Fruit fly (Drosophila melanogaster) whole organism, embryonic: ENCODE results near the gene Ir94d.
A peak's percentile ranks its signal among the peaks of the same experiment; 100 is the strongest.

Experiments used
- Awh ChIP-seq: fragments of 200-800 bp; sonication (Bioruptor generic); IDR thresholded peaks from 2 replicates; pipeline ENCODE4, ENCODE4 v1.3.6; 2022; ENCODE audit warnings: missing biosample characterization, missing genetic modification characterization
- CG11504 ChIP-seq: fragments of 200-800 bp; sonication (Bioruptor generic); optimal IDR thresholded peaks from 3 replicates; lab custom pipeline; 2019; ENCODE audit warnings: missing biosample characterization, mild to moderate bottlenecking, missing genetic modification characterization, moderate library complexity
- CG11696 ChIP-seq: fragments of 200-800 bp; sonication (Bioruptor generic); IDR thresholded peaks from 2 replicates; pipeline ENCODE4 v1.3.6; 2022; ENCODE audit warnings: missing biosample characterization, missing genetic modification characterization
- CG12391 ChIP-seq: fragments of 200-800 bp; sonication (Bioruptor generic); optimal IDR thresholded peaks from 3 replicates; lab custom pipeline; 2018; ENCODE audit warnings: missing biosample characterization, mild to moderate bottlenecking, missing genetic modification characterization, moderate library complexity
- CG13775 ChIP-seq: fragments of 200-800 bp; sonication (Bioruptor generic); optimal IDR thresholded peaks from 3 replicates; lab custom pipeline; 2017; ENCODE audit warnings: missing biosample characterization, mild to moderate bottlenecking, missing genetic modification characterization
- CG14014 ChIP-seq: fragments of 200-800 bp; sonication (Bioruptor generic); IDR thresholded peaks from 2 replicates; pipeline ENCODE4 v1.3.6; 2022; ENCODE audit warnings: missing biosample characterization, missing genetic modification characterization
- CG14965 ChIP-seq: fragments of 200-800 bp; sonication (Bioruptor generic); optimal IDR thresholded peaks from 2 replicates; lab custom pipeline; 2016; ENCODE audit warnings: missing biosample characterization, missing genetic modification characterization, borderline replicate concordance
- CG1529 ChIP-seq: fragments of 200-800 bp; sonication (Bioruptor generic); optimal IDR thresholded peaks from 3 replicates; lab custom pipeline; 2018; ENCODE audit warnings: missing biosample characterization, missing genetic modification characterization
- CG17385 ChIP-seq: fragments of 200-800 bp; sonication (Bioruptor generic); optimal IDR thresholded peaks from 3 replicates; lab custom pipeline; 2018; ENCODE audit warnings: missing biosample characterization, mild to moderate bottlenecking, missing genetic modification characterization
- CG18262 ChIP-seq: fragments of 200-800 bp; optimal IDR thresholded peaks from 3 replicates; lab custom pipeline; 2019; ENCODE audit warnings: missing biosample characterization, mild to moderate bottlenecking, missing genetic modification characterization, moderate library complexity
- CG18476 ChIP-seq: fragments of 200-800 bp; sonication (Bioruptor generic); optimal IDR thresholded peaks from 2 replicates; lab custom pipeline; 2016; ENCODE audit warnings: missing biosample characterization, mild to moderate bottlenecking, missing genetic modification characterization
- CG18764 ChIP-seq: fragments of 200-800 bp; sonication (Bioruptor generic); optimal IDR thresholded peaks from 3 replicates; lab custom pipeline; 2016; ENCODE audit warnings: missing biosample characterization, missing genetic modification characterization
- CG30020 ChIP-seq: fragments of 200-800 bp; optimal IDR thresholded peaks from 2 replicates; lab custom pipeline; 2019; ENCODE audit warnings: missing biosample characterization, mild to moderate bottlenecking, missing genetic modification characterization, moderate library complexity
- CG3838 ChIP-seq: fragments of 200-800 bp; sonication (Bioruptor generic); optimal IDR thresholded peaks from 3 replicates; lab custom pipeline; 2016; ENCODE audit warnings: missing biosample characterization, missing genetic modification characterization
- CG5953 ChIP-seq: fragments of 200-800 bp; sonication (Bioruptor generic); IDR thresholded peaks from 2 replicates; pipeline ENCODE4 v1.3.6; 2022; ENCODE audit warnings: missing biosample characterization, missing genetic modification characterization
- CG6791 ChIP-seq: fragments of 200-800 bp; sonication (Bioruptor generic); IDR thresholded peaks from 3 replicates; pipeline ENCODE4 v1.3.6; 2022; ENCODE audit warnings: missing biosample characterization, missing genetic modification characterization; ENCODE audit not compliant: partially characterized antibody
- CG7963 ChIP-seq: fragments of 200-800 bp; sonication (Bioruptor generic); IDR thresholded peaks from 3 replicates; pipeline ENCODE4 v1.3.6; 2022; ENCODE audit warnings: missing biosample characterization, missing genetic modification characterization; ENCODE audit not compliant: partially characterized antibody
- CG9817 ChIP-seq: fragments of 200-800 bp; sonication (Bioruptor generic); optimal IDR thresholded peaks from 2 replicates; lab custom pipeline; 2018; ENCODE audit warnings: missing biosample characterization, mild to moderate bottlenecking, missing genetic modification characterization, moderate library complexity
- Dip3 ChIP-seq: fragments of 200-800 bp; sonication (Bioruptor generic); optimal IDR thresholded peaks from 3 replicates; lab custom pipeline; 2016; ENCODE audit warnings: missing biosample characterization, missing genetic modification characterization
- Dref ChIP-seq: fragments of 200-800 bp; sonication (Bioruptor generic); IDR thresholded peaks from 2 replicates; pipeline ENCODE4 v1.3.6; 2022; ENCODE audit warnings: missing biosample characterization, missing genetic modification characterization
- Fer3 ChIP-seq: fragments of 200-800 bp; sonication (Bioruptor generic); optimal IDR thresholded peaks from 2 replicates; lab custom pipeline; 2018; ENCODE audit warnings: missing biosample characterization, mild to moderate bottlenecking, missing genetic modification characterization, moderate library complexity
- Gug ChIP-seq: fragments of 200-800 bp; sonication (Bioruptor generic); IDR thresholded peaks from 4 replicates; pipeline ENCODE4 v1.3.6; 2022; ENCODE audit warnings: missing biosample characterization, missing genetic modification characterization
- Hey ChIP-seq: fragments of 200-800 bp; sonication (Bioruptor generic); optimal IDR thresholded peaks from 3 replicates; lab custom pipeline; 2018; ENCODE audit warnings: missing biosample characterization, mild to moderate bottlenecking, missing genetic modification characterization
- HmgZ ChIP-seq: fragments of 200-800 bp; sonication (Bioruptor generic); optimal IDR thresholded peaks from 2 replicates; lab custom pipeline; 2018; ENCODE audit warnings: missing biosample characterization, mild to moderate bottlenecking, missing genetic modification characterization
- Hr39 ChIP-seq: fragments of >200 bp; optimal IDR thresholded peaks from 2 replicates; lab custom pipeline; 2017
- Hsf ChIP-seq: fragments of 200-800 bp; sonication (Bioruptor generic); optimal IDR thresholded peaks from 3 replicates; lab custom pipeline; 2016; ENCODE audit warnings: missing biosample characterization, missing genetic modification characterization
- Myb ChIP-seq: fragments of 200-800 bp; sonication (Bioruptor generic); optimal IDR thresholded peaks from 2 replicates; lab custom pipeline; 2016; ENCODE audit warnings: missing biosample characterization, missing genetic modification characterization
- NFAT ChIP-seq: fragments of 200-800 bp; sonication (Bioruptor generic); IDR thresholded peaks from 2 replicates; pipeline ENCODE4 v1.3.6; 2022; ENCODE audit warnings: missing biosample characterization, missing genetic modification characterization
- Poxn ChIP-seq: fragments of 200-800 bp; sonication (Bioruptor generic); IDR thresholded peaks from 2 replicates; pipeline ENCODE4 v1.3.6; 2022; ENCODE audit warnings: missing biosample characterization, missing genetic modification characterization
- Sry-β ChIP-seq: fragments of 200-800 bp; sonication (Bioruptor generic); optimal IDR thresholded peaks from 2 replicates; lab custom pipeline; 2018; ENCODE audit warnings: missing biosample characterization, mild to moderate bottlenecking, missing genetic modification characterization, moderate library complexity
- Xbp1 ChIP-seq: fragments of 200-800 bp; sonication (Bioruptor generic); optimal IDR thresholded peaks from 3 replicates; lab custom pipeline; 2016; ENCODE audit warnings: missing biosample characterization, mild to moderate bottlenecking, missing genetic modification characterization
- abd-A ChIP-seq: fragments of 200-800 bp; sonication (Bioruptor generic); optimal IDR thresholded peaks from 3 replicates; lab custom pipeline; 2019; ENCODE audit warnings: missing biosample characterization, mild to moderate bottlenecking, missing genetic modification characterization, moderate library complexity
- amos ChIP-seq: fragments of 200-800 bp; sonication (Bioruptor generic); IDR thresholded peaks from 2 replicates; pipeline ENCODE4 v1.3.6; 2022; ENCODE audit warnings: missing biosample characterization, missing genetic modification characterization; ENCODE audit not compliant: partially characterized antibody
- ato ChIP-seq: fragments of 200-800 bp; sonication (Bioruptor generic); IDR thresholded peaks from 2 replicates; pipeline ENCODE4 v1.3.6; 2022; ENCODE audit warnings: missing biosample characterization, missing genetic modification characterization; ENCODE audit not compliant: partially characterized antibody
- bcd ChIP-seq: fragments of 200-800 bp; sonication (Bioruptor generic); optimal IDR thresholded peaks from 2 replicates; lab custom pipeline; 2017; ENCODE audit warnings: missing biosample characterization, mild to moderate bottlenecking, missing genetic modification characterization
- croc ChIP-seq: fragments of 200-800 bp; sonication (Bioruptor generic); conservative IDR thresholded peaks from 3 replicates; pipeline ENCODE4 v1.3.6; 2022; ENCODE audit warnings: missing biosample characterization, missing genetic modification characterization
- crp ChIP-seq, 2 experiments: fragments of 200-800 bp; sonication (Bioruptor generic); optimal IDR thresholded peaks; 2 replicates in 1 of 2; 3 replicates in 1 of 2; lab custom pipeline; 2017; ENCODE audit warnings: missing biosample characterization in 2 of 2, missing genetic modification characterization in 2 of 2, mild to moderate bottlenecking in 1 of 2, moderate library complexity in 1 of 2
- en ChIP-seq: fragments of 200-800 bp; sonication (Bioruptor generic); optimal IDR thresholded peaks from 2 replicates; lab custom pipeline; 2016; ENCODE audit warnings: missing biosample characterization, missing genetic modification characterization
- jing ChIP-seq: fragments of 200-800 bp; sonication (Bioruptor generic); optimal IDR thresholded peaks from 2 replicates; lab custom pipeline; 2018; ENCODE audit warnings: missing biosample characterization, mild to moderate bottlenecking, missing genetic modification characterization
- lilli ChIP-seq: fragments of 200-800 bp; sonication (Bioruptor generic); optimal IDR thresholded peaks from 3 replicates; lab custom pipeline; 2016; ENCODE audit warnings: missing biosample characterization, missing genetic modification characterization
- prd ChIP-seq, 3 experiments: fragments of >200 bp in 2 of 3; fragments of 200-800 bp in 1 of 3; sonication (Bioruptor generic) in 1 of 3; optimal IDR thresholded peaks in 2 of 3; IDR thresholded peaks in 1 of 3; 2 replicates in 2 of 3; 3 replicates in 1 of 3; pipeline versions ENCODE4 v1.3.6 to Lab custom; 2017 to 2022; ENCODE audit warnings: missing biosample characterization in 1 of 3, missing genetic modification characterization in 1 of 3
- pum ChIP-seq: fragments of 200-800 bp; sonication (Bioruptor generic); optimal IDR thresholded peaks from 2 replicates; lab custom pipeline; 2016; ENCODE audit warnings: missing biosample characterization, missing genetic modification characterization
- schlank ChIP-seq: fragments of 200-800 bp; sonication (Bioruptor generic); optimal IDR thresholded peaks from 2 replicates; lab custom pipeline; 2018; ENCODE audit warnings: missing biosample characterization, mild to moderate bottlenecking, missing genetic modification characterization
- sens-2 ChIP-seq: fragments of 200-800 bp; sonication (Bioruptor generic); IDR thresholded peaks from 2 replicates; pipeline ENCODE4 v1.3.6; 2022; ENCODE audit warnings: missing biosample characterization, missing genetic modification characterization
- sima ChIP-seq: fragments of 200-800 bp; sonication (Bioruptor generic); optimal IDR thresholded peaks from 2 replicates; lab custom pipeline; 2016; ENCODE audit warnings: missing biosample characterization, missing genetic modification characterization
- sr ChIP-seq: fragments of 200-800 bp; sonication (Bioruptor generic); IDR thresholded peaks from 3 replicates; pipeline ENCODE4 v1.3.6; 2022; ENCODE audit warnings: missing biosample characterization, missing genetic modification characterization
- stwl ChIP-seq: fragments of 200-800 bp; sonication (Bioruptor generic); optimal IDR thresholded peaks from 3 replicates; lab custom pipeline; 2018; ENCODE audit warnings: missing biosample characterization, mild to moderate bottlenecking, missing genetic modification characterization, moderate library complexity
- toy ChIP-seq: fragments of 200-800 bp; sonication (Bioruptor generic); IDR thresholded peaks from 2 replicates; pipeline ENCODE4 v1.3.6; 2022; ENCODE audit warnings: missing biosample characterization, missing genetic modification characterization
- unc-4 ChIP-seq: fragments of 200-800 bp; sonication (Bioruptor generic); IDR thresholded peaks from 2 replicates; pipeline ENCODE4 v1.3.6; 2022; ENCODE audit warnings: missing biosample characterization, missing genetic modification characterization; ENCODE audit not compliant: partially characterized antibody
- wek ChIP-seq: fragments of 200-800 bp; sonication (Bioruptor generic); optimal IDR thresholded peaks from 3 replicates; lab custom pipeline; 2018; ENCODE audit warnings: missing biosample characterization, mild to moderate bottlenecking, missing genetic modification characterization, moderate library complexity

Gene Ir94d

dm6 chr3R:23358565-23359138, 44.0 kb upstream of the Ir94d start, which contains the start of gene RpS3 (continued):
- TF ChIP-seq prd (optimal IDR thresholded peaks at IDR 0.05; lab: Kevin White, UChicago) (no peak), prd (GFP tag; IDR thresholded peaks at IDR 0.05; lab: Robert Waterston, UW) (no peak), en (no peak), Dip3 (GFP tag; lab: Kevin White, UChicago) (no peak), bcd (peak; percentile 9), Fer3 (tag; lab: Kevin White, UChicago) (no peak), CG14014 (GFP tag; lab: Robert Waterston, UW) (no peak; the same call in 1 of the 2 replicates), CG6791 (GFP tag; lab: Robert Waterston, UW) (no peak), pum (no peak), Myb (GFP tag; lab: Kevin White, UChicago) (no peak), Hr39 (lab: Kevin White, UChicago) (no peak), Sry-β (no peak), CG7963 (no peak), Xbp1 (GFP tag; lab: Kevin White, UChicago) (no peak), CG9817 (tag; lab: Kevin White, UChicago) (no peak), CG17385 (GFP tag; lab: Kevin White, UChicago) (peak; percentile 48), CG5953 (GFP tag; lab: Robert Waterston, UW) (no peak), CG30020 (tag; lab: Kevin White, UChicago) (peak; percentile 24), CG18262 (peak; percentile 16), NFAT (GFP tag; lab: Robert Waterston, UW) (no peak), ato (GFP tag; lab: Robert Waterston, UW) (no peak), CG18764 (GFP tag; lab: Kevin White, UChicago) (no peak), unc-4 (GFP tag; lab: Robert Waterston, UW) (no peak), CG11696 (GFP tag; lab: Robert Waterston, UW) (no peak), crp (GFP tag; optimal IDR thresholded peaks at IDR 0.05; lab: Kevin White, UChicago) (no peak), wek (GFP tag; lab: Kevin White, UChicago) (no peak), CG18476 (GFP tag; lab: Kevin White, UChicago) (no peak), Dref (no peak), CG3838 (no peak), sima (GFP tag; lab: Kevin White, UChicago) (no peak), CG14965 (GFP tag; lab: Kevin White, UChicago) (no peak), jing (GFP tag; lab: Kevin White, UChicago) (no peak), croc (GFP tag; lab: Robert Waterston, UW) (no peak), amos (GFP tag; lab: Robert Waterston, UW) (0 out of 2 replicates have a peak, but pooled peaks have one; percentile 23), Poxn (no peak), sens-2 (GFP tag; lab: Robert Waterston, UW) (no peak), CG11504 (tag; lab: Kevin White, UChicago) (peak; percentile 57), sr (no peak), CG12391 (tag; lab: Kevin White, UChicago) (peak; percentile 56), Hey (tag; lab: Kevin White, UChicago) (no peak), Gug (GFP tag; lab: Robert Waterston, UW) (no peak), schlank (tag; lab: Kevin White, UChicago) (no peak), CG1529 (GFP tag; lab: Kevin White, UChicago) (peak; percentile 13), abd-A (tag; lab: Kevin White, UChicago) (no peak), CG13775 (GFP tag; lab: Kevin White, UChicago) (peak; percentile 8), toy (no peak), lilli (no peak), stwl (tag; lab: Kevin White, UChicago) (peak; percentile 46), Hsf (GFP tag; lab: Kevin White, UChicago) (no peak), Awh (GFP tag; lab: Robert Waterston, UW) (no peak), HmgZ (tag; lab: Kevin White, UChicago) (no peak)
